Fruit fly (Drosophila melanogaster) Kc167 (cell line): ENCODE results near the gene CG1847.

Source experiments
- Myc ChIP-seq: fragments of >200 bp; optimal IDR thresholded peaks from 2 replicates; lab custom pipeline; 2017; ENCODE audit warnings: missing external identifiers
- h ChIP-seq: fragments of >200 bp; optimal IDR thresholded peaks from 3 replicates; lab custom pipeline; 2018; ENCODE audit warnings: missing external identifiers
- insv ChIP-seq: fragments of >200 bp; optimal IDR thresholded peaks from 3 replicates; lab custom pipeline; 2018; ENCODE audit warnings: missing external identifiers
- ttk ChIP-seq: sonication (Bioruptor generic); optimal IDR thresholded peaks from 2 replicates; lab custom pipeline; 2017; ENCODE audit warnings: missing external identifiers

dm6 chrX:11855950-11856349, 13.0 kb upstream of the CG1847 start:
- TF ChIP-seq insv (lab: Kevin White, UChicago) (no peak), h (lab: Kevin White, UChicago) (no peak), ttk (lab: Kevin White, UChicago) (no peak), Myc (no peak)
